Worm (Caenorhabditis elegans) whole organism, L1 larva: Measurements from ENCODE around the gene ndnf-1.
A peak's percentile ranks its signal among the peaks of the same experiment; 100 is the strongest.

Source experiments
- C16A3.4 ChIP-seq: fragments of 150-350 bp; optimal IDR thresholded peaks from 2 replicates; lab custom pipeline; 2014; ENCODE audit warnings: missing biosample characterization, missing genetic modification characterization
- C34B4.2 ChIP-seq: sonication (generic microtip); optimal IDR thresholded peaks from 2 replicates; lab custom pipeline; 2017; ENCODE audit warnings: mild to moderate bottlenecking, missing genetic modification characterization, missing compliant biosample characterization
- aha-1 ChIP-seq: fragments of 150-350 bp; optimal IDR thresholded peaks from 2 replicates; lab custom pipeline; 2014; ENCODE audit warnings: missing biosample characterization, missing genetic modification characterization
- alr-1 ChIP-seq: fragments of 200-800 bp; sonication (Bioruptor generic); optimal IDR thresholded peaks from 2 replicates; lab custom pipeline; 2018; ENCODE audit warnings: borderline replicate concordance, mild to moderate bottlenecking, missing genetic modification characterization, missing compliant biosample characterization
- aly-2 ChIP-seq: fragments of 150-350 bp; optimal IDR thresholded peaks from 2 replicates; lab custom pipeline; 2014; ENCODE audit warnings: missing biosample characterization, missing genetic modification characterization
- ama-1 ChIP-seq: fragments of 150-350 bp; optimal IDR thresholded peaks from 2 replicates; lab custom pipeline; 2014
- blmp-1 ChIP-seq: fragments of 150-350 bp; optimal IDR thresholded peaks from 2 replicates; lab custom pipeline; 2014; ENCODE audit warnings: missing biosample characterization, missing genetic modification characterization
- ceh-63 ChIP-seq: fragments of 200-800 bp; sonication (Bioruptor generic); optimal IDR thresholded peaks from 2 replicates; lab custom pipeline; 2018; ENCODE audit warnings: mild to moderate bottlenecking, missing genetic modification characterization, missing compliant biosample characterization
- ceh-8 ChIP-seq: fragments of 200-800 bp; sonication (Bioruptor generic); optimal IDR thresholded peaks from 2 replicates; lab custom pipeline; 2018; ENCODE audit warnings: mild to moderate bottlenecking, missing genetic modification characterization, moderate library complexity, missing compliant biosample characterization
- ceh-82 ChIP-seq, 3 experiments: fragments of 150-350 bp in 1 of 3; sonication (generic microtip) in 2 of 3; optimal IDR thresholded peaks; 2 replicates each; lab custom pipeline; 2014 to 2017; ENCODE audit warnings: missing biosample characterization in 3 of 3, missing genetic modification characterization in 3 of 3
- ceh-88 ChIP-seq: fragments of 200-800 bp; sonication (Bioruptor generic); IDR thresholded peaks from 2 replicates; pipeline ENCODE4 v1.3.6; 2022; ENCODE audit warnings: missing genetic modification characterization, missing compliant biosample characterization
- dpl-1 ChIP-seq, 3 experiments: fragments of 150-350 bp in 2 of 3; sonication (generic microtip) in 1 of 3; optimal IDR thresholded peaks; 2 replicates each; lab custom pipeline; 2014 to 2017; ENCODE audit warnings: missing biosample characterization in 3 of 3, missing genetic modification characterization in 3 of 3, missing genetic modification reagents in 3 of 3
- dsc-1 ChIP-seq: sonication (generic microtip); optimal IDR thresholded peaks from 2 replicates; lab custom pipeline; 2016; ENCODE audit warnings: mild to moderate bottlenecking, missing genetic modification characterization, missing compliant biosample characterization
- efl-1 ChIP-seq, 4 experiments: fragments of 150-350 bp; optimal IDR thresholded peaks in 3 of 4; peaks in 1 of 4; 1 replicate in 1 of 4; 2 replicates in 3 of 4; lab custom pipeline; 2014; ENCODE audit warnings: missing biosample characterization in 2 of 4, missing genetic modification characterization in 2 of 4, missing genetic modification reagents in 2 of 4
- elt-3 ChIP-seq, 6 experiments: fragments of 150-350 bp in 1 of 6; sonication (generic microtip); optimal IDR thresholded peaks; 2 replicates each; lab custom pipeline; 2017 to 2018; ENCODE audit warnings: missing biosample characterization in 6 of 6, missing genetic modification characterization in 6 of 6, inconsistent platforms in 1 of 6
- fkh-10 ChIP-seq: sonication (generic microtip); optimal IDR thresholded peaks from 2 replicates; lab custom pipeline; 2017; ENCODE audit warnings: missing biosample characterization, missing genetic modification reagents, missing genetic modification characterization
- fkh-4 ChIP-seq: sonication (generic microtip); optimal IDR thresholded peaks from 2 replicates; lab custom pipeline; 2016; ENCODE audit warnings: missing compliant biosample characterization, missing genetic modification characterization, borderline replicate concordance
- fkh-8 ChIP-seq: sonication (generic microtip); optimal IDR thresholded peaks from 2 replicates; lab custom pipeline; 2016; ENCODE audit warnings: mild to moderate bottlenecking, missing genetic modification characterization, missing compliant biosample characterization
- fos-1 ChIP-seq: fragments of 150-350 bp; optimal IDR thresholded peaks from 2 replicates; lab custom pipeline; 2014; ENCODE audit warnings: missing biosample characterization, missing genetic modification characterization
- hpl-2 ChIP-seq: fragments of 150-350 bp; optimal IDR thresholded peaks from 2 replicates; lab custom pipeline; 2014; ENCODE audit warnings: missing biosample characterization, missing genetic modification reagents, missing genetic modification characterization
- jun-1 ChIP-seq: fragments of 150-350 bp; optimal IDR thresholded peaks from 2 replicates; lab custom pipeline; 2014; ENCODE audit warnings: missing biosample characterization, missing genetic modification reagents, missing genetic modification characterization
- lin-13 ChIP-seq: fragments of 150-350 bp; optimal IDR thresholded peaks from 2 replicates; lab custom pipeline; 2014; ENCODE audit warnings: missing biosample characterization, missing genetic modification reagents, missing genetic modification characterization
- lin-14 ChIP-seq: fragments of 200-800 bp; sonication (Bioruptor generic); optimal IDR thresholded peaks from 2 replicates; lab custom pipeline; 2018; ENCODE audit warnings: mild to moderate bottlenecking, missing genetic modification characterization, moderate library complexity, missing compliant biosample characterization
- lir-3 ChIP-seq: sonication (generic microtip); optimal IDR thresholded peaks from 2 replicates; lab custom pipeline; 2016; ENCODE audit warnings: mild to moderate bottlenecking, missing genetic modification characterization, moderate library complexity, missing compliant biosample characterization; ENCODE audit not compliant: poor library complexity
- mab-9 ChIP-seq: fragments of 200-800 bp; sonication (Bioruptor generic); IDR thresholded peaks from 2 replicates; pipeline ENCODE4 v1.3.6; 2022; ENCODE audit warnings: missing genetic modification reagents, missing genetic modification characterization, missing compliant biosample characterization
- mdl-1 ChIP-seq, 2 experiments: fragments of 150-350 bp; optimal IDR thresholded peaks; 2 replicates each; lab custom pipeline; 2014 to 2017; ENCODE audit warnings: missing biosample characterization in 2 of 2, missing genetic modification characterization in 2 of 2, inconsistent platforms in 1 of 2
- mep-1 ChIP-seq: fragments of 150-350 bp; optimal IDR thresholded peaks from 2 replicates; lab custom pipeline; 2014; ENCODE audit warnings: missing biosample characterization, missing genetic modification characterization
- nhr-11 ChIP-seq: fragments of 150-350 bp; optimal IDR thresholded peaks from 2 replicates; lab custom pipeline; 2014; ENCODE audit warnings: missing biosample characterization, missing genetic modification characterization
- nhr-12 ChIP-seq: sonication (generic microtip); optimal IDR thresholded peaks from 2 replicates; lab custom pipeline; 2017; ENCODE audit warnings: missing biosample characterization, missing genetic modification characterization
- nhr-19 ChIP-seq: fragments of 200-800 bp; sonication (Bioruptor generic); conservative IDR thresholded peaks from 2 replicates; pipeline ENCODE4 v1.3.6; 2022; ENCODE audit warnings: missing genetic modification characterization, missing compliant biosample characterization
- nhr-20 ChIP-seq: sonication (generic microtip); optimal IDR thresholded peaks from 2 replicates; lab custom pipeline; 2016; ENCODE audit warnings: mild to moderate bottlenecking, missing genetic modification characterization, missing compliant biosample characterization
- nhr-237 ChIP-seq: fragments of 150-350 bp; optimal IDR thresholded peaks from 2 replicates; lab custom pipeline; 2014; ENCODE audit warnings: missing biosample characterization, missing genetic modification characterization
- nhr-28 ChIP-seq: fragments of 150-350 bp; optimal IDR thresholded peaks from 2 replicates; lab custom pipeline; 2014; ENCODE audit warnings: missing biosample characterization, missing genetic modification characterization
- nhr-71 ChIP-seq: sonication (generic microtip); optimal IDR thresholded peaks from 2 replicates; lab custom pipeline; 2016; ENCODE audit warnings: mild to moderate bottlenecking, missing genetic modification characterization, moderate library complexity, missing compliant biosample characterization
- nhr-77 ChIP-seq: fragments of 150-350 bp; optimal IDR thresholded peaks from 2 replicates; lab custom pipeline; 2014; ENCODE audit warnings: missing biosample characterization, missing genetic modification characterization
- nhr-85 ChIP-seq: sonication (generic microtip); peaks from one replicate; lab custom pipeline; 2016; ENCODE audit warnings: missing genetic modification characterization, inconsistent platforms, missing compliant biosample characterization
- nhr-90 ChIP-seq: sonication (generic microtip); optimal IDR thresholded peaks from 2 replicates; lab custom pipeline; 2016; ENCODE audit warnings: mild to moderate bottlenecking, missing genetic modification characterization, missing compliant biosample characterization; ENCODE audit not compliant: poor library complexity
- pag-3 ChIP-seq: sonication (generic microtip); optimal IDR thresholded peaks from 2 replicates; lab custom pipeline; 2017; ENCODE audit warnings: missing genetic modification characterization, mild to moderate bottlenecking, missing compliant biosample characterization, antibody characterized with exemption, borderline replicate concordance; ENCODE audit not compliant: insufficient read depth
- rnt-1 ChIP-seq: sonication (generic microtip); optimal IDR thresholded peaks from 2 replicates; lab custom pipeline; 2016; ENCODE audit warnings: mild to moderate bottlenecking, missing genetic modification characterization, moderate library complexity, missing compliant biosample characterization
- skn-1 ChIP-seq: fragments of 150-350 bp; optimal IDR thresholded peaks from 2 replicates; lab custom pipeline; 2014; ENCODE audit warnings: missing biosample characterization, missing genetic modification characterization
- snu-23 ChIP-seq: sonication (generic microtip); optimal IDR thresholded peaks from 2 replicates; lab custom pipeline; 2016; ENCODE audit warnings: missing genetic modification characterization, missing compliant biosample characterization
- sox-4 ChIP-seq: sonication (generic microtip); optimal IDR thresholded peaks from 2 replicates; lab custom pipeline; 2016; ENCODE audit warnings: missing genetic modification characterization, missing compliant biosample characterization
- swsn-7 ChIP-seq: sonication (generic microtip); optimal IDR thresholded peaks from 2 replicates; lab custom pipeline; 2016; ENCODE audit warnings: missing genetic modification characterization, missing compliant biosample characterization
- tlp-1 ChIP-seq: fragments of 150-350 bp; optimal IDR thresholded peaks from 2 replicates; lab custom pipeline; 2014; ENCODE audit warnings: missing biosample characterization, missing genetic modification characterization
- unc-130 ChIP-seq: fragments of 150-350 bp; optimal IDR thresholded peaks from 2 replicates; lab custom pipeline; 2017; ENCODE audit warnings: missing biosample characterization, missing genetic modification characterization, inconsistent platforms
- unc-86 ChIP-seq: sonication (generic microtip); optimal IDR thresholded peaks from 2 replicates; lab custom pipeline; 2016; ENCODE audit warnings: missing genetic modification characterization, missing compliant biosample characterization
- xbp-1 ChIP-seq: sonication (generic microtip); optimal IDR thresholded peaks from 2 replicates; lab custom pipeline; 2016; ENCODE audit warnings: missing genetic modification characterization, missing compliant biosample characterization
- zip-4 ChIP-seq: fragments of 200-800 bp; sonication (Bioruptor generic); optimal IDR thresholded peaks from 2 replicates; lab custom pipeline; 2018; ENCODE audit warnings: mild to moderate bottlenecking, missing genetic modification characterization, moderate library complexity, missing compliant biosample characterization
- ztf-11 ChIP-seq, 2 experiments: sonication (generic microtip); optimal IDR thresholded peaks; 2 replicates each; lab custom pipeline; 2016 to 2017; ENCODE audit warnings: missing genetic modification characterization in 2 of 2, missing biosample characterization in 1 of 2, missing compliant biosample characterization in 1 of 2

Gene ndnf-1

ce11 chrIV:2993278-2993899, 35.4 kb downstream of the ndnf-1 start (continued):
- peak; percentile 50 for TF ChIP-seq skn-1 (tag; lab: Kevin White, UChicago)
- TF ChIP-seq alr-1, result no peak
- no peak for TF ChIP-seq unc-130 (tag; lab: Kevin White, UChicago)
- TF ChIP-seq hpl-2 (GFP tag; lab: Kevin White, UChicago), result no peak
- TF ChIP-seq ama-1 (lab: Kevin White, UChicago), result no peak
- peak; percentile 50 for TF ChIP-seq mab-9
- TF ChIP-seq ceh-63, result peak; percentile 32
- peak; percentile 29 for TF ChIP-seq nhr-20 (tag; lab: Kevin White, UChicago)
- TF ChIP-seq ceh-82 (tag; optimal IDR thresholded peaks at IDR 0.05; lab: Kevin White, UChicago), result peak; percentile 33 to 70 (median 51)
- TF ChIP-seq zip-4, result peak; percentile 23
- no peak for TF ChIP-seq nhr-11 (tag; lab: Kevin White, UChicago)
- no peak for TF ChIP-seq tlp-1
- TF ChIP-seq fkh-4 (tag; lab: Kevin White, UChicago), result peak; percentile 25
- TF ChIP-seq nhr-19 (GFP tag; lab: Robert Waterston, UW), result peak; percentile 68
- peak; percentile 94 for TF ChIP-seq fkh-8 (tag; lab: Kevin White, UChicago)
- TF ChIP-seq jun-1 (tag; lab: Kevin White, UChicago), result no peak

ce11 chrIV:2990519-2990918, 38.2 kb downstream of the ndnf-1 start:
- TF ChIP-seq nhr-85 (tag; lab: Kevin White, UChicago) (peak; percentile 67), nhr-77 (tag; lab: Kevin White, UChicago) (no peak), mdl-1 (tag; optimal IDR thresholded peaks at IDR 0.05; lab: Kevin White, UChicago) (peak in 1 of 2 experiments; percentile 20), aha-1 (no peak), sox-4 (tag; lab: Kevin White, UChicago) (no peak), lin-14 (peak; percentile 72), nhr-90 (tag; lab: Kevin White, UChicago) (no peak), xbp-1 (tag; lab: Kevin White, UChicago) (peak; percentile 19), nhr-237 (tag; lab: Kevin White, UChicago) (no peak), nhr-12 (tag; lab: Kevin White, UChicago) (no peak), nhr-71 (tag; lab: Kevin White, UChicago) (peak; percentile 55), dsc-1 (tag; lab: Kevin White, UChicago) (no peak), nhr-20 (tag; lab: Kevin White, UChicago) (peak; percentile 8), elt-3 (tag; optimal IDR thresholded peaks at IDR 0.05; lab: Kevin White, UChicago) (no peak), ceh-82 (tag; optimal IDR thresholded peaks at IDR 0.05; lab: Kevin White, UChicago) (peak in 2 of 3 experiments; percentile 32 to 37), hpl-2 (GFP tag; lab: Kevin White, UChicago) (no peak), dpl-1 (GFP tag; optimal IDR thresholded peaks at IDR 0.05; lab: Kevin White, UChicago) (no peak), C34B4.2 (tag; lab: Kevin White, UChicago) (no peak), ceh-8 (GFP tag; lab: Kevin White, UChicago) (peak; percentile 56), fkh-10 (no peak), zip-4 (no peak), fkh-4 (tag; lab: Kevin White, UChicago) (no peak), snu-23 (GFP tag; lab: Kevin White, UChicago) (peak; percentile 32), unc-86 (tag; lab: Kevin White, UChicago) (peak; percentile 69), alr-1 (no peak), lin-13 (GFP tag; lab: Kevin White, UChicago) (no peak), ztf-11 (tag; optimal IDR thresholded peaks at IDR 0.05; lab: Kevin White, UChicago) (peak in 1 of 2 experiments; percentile 32), fos-1 (tag; lab: Kevin White, UChicago) (no peak), blmp-1 (no peak), nhr-28 (no peak), lir-3 (tag; lab: Kevin White, UChicago) (no peak), pag-3 (no peak), ama-1 (lab: Kevin White, UChicago) (no peak), ceh-88 (GFP tag; lab: Robert Waterston, UW) (no peak), swsn-7 (peak; percentile 36), efl-1 (optimal IDR thresholded peaks at IDR 0.05; lab: Kevin White, UChicago) (no peak), efl-1 (GFP tag; optimal IDR thresholded peaks at IDR 0.05 in 1 of 2; lab: Kevin White, UChicago) (peak in 1 of 2 experiments; percentile 88), aly-2 (no peak), rnt-1 (peak; percentile 18), C16A3.4 (tag; lab: Kevin White, UChicago) (no peak), mep-1 (peak; percentile 20)
